Worm (Caenorhabditis elegans): ENCODE results near the gene eyg-1.

The eyg-1 gene

ce11 chrII:9829108-9829507 is 1.4 kb upstream of the eyg-1 start, which contains the start of gene ZK938.1:
TSS of gene ZK938.1 (plus strand) at chrII:9829408.
- no peak for TF ChIP-seq nhr-11 (tag; optimal IDR thresholded peaks at IDR 0.05)
- TF ChIP-seq fax-1 (tag; optimal IDR thresholded peaks at IDR 0.05), result no peak
- TF ChIP-seq ceh-24 (tag; optimal IDR thresholded peaks at IDR 0.05), result no peak
- no peak for TF ChIP-seq ceh-30 (tag; optimal IDR thresholded peaks at IDR 0.05)
- TF ChIP-seq unc-86 (tag; optimal IDR thresholded peaks at IDR 0.05), result no peak
- no peak for TF ChIP-seq dve-1 (tag; optimal IDR thresholded peaks at IDR 0.05)
- TF ChIP-seq odd-2 (tag; optimal IDR thresholded peaks at IDR 0.05), result no peak
- no peak for TF ChIP-seq gmeb-2 (tag; optimal IDR thresholded peaks at IDR 0.05)
- TF ChIP-seq pqm-1 (tag; optimal IDR thresholded peaks at IDR 0.05), result no peak
- TF ChIP-seq elt-2 (tag; optimal IDR thresholded peaks at IDR 0.05), result no peak
- no peak for TF ChIP-seq fkh-6 (tag; optimal IDR thresholded peaks at IDR 0.05)
- no peak for TF ChIP-seq tbx-7 (tag; optimal IDR thresholded peaks at IDR 0.05)
- no peak for TF ChIP-seq hlh-6 (tag; optimal IDR thresholded peaks at IDR 0.05)
- TF ChIP-seq syd-9 (tag; optimal IDR thresholded peaks at IDR 0.05), result no peak
- no peak for TF ChIP-seq ceh-19 (GFP tag; optimal IDR thresholded peaks at IDR 0.05)

- TF ChIP-seq che-1 (tag; optimal IDR thresholded peaks at IDR 0.05) (no peak), ceh-34 (tag; optimal IDR thresholded peaks at IDR 0.05) (peak; percentile 69)
Measured at ce11 chrII:9828502-9828901, 750 bp upstream of the eyg-1 start.

ce11 chrII:9826946-9827345 is 806 bp downstream of the eyg-1 start:
- no peak for TF ChIP-seq pqm-1 (tag; optimal IDR thresholded peaks at IDR 0.05)
- no peak for TF ChIP-seq lin-11 (tag; optimal IDR thresholded peaks at IDR 0.05)
- no peak for TF ChIP-seq tbx-7 (tag; optimal IDR thresholded peaks at IDR 0.05)
- no peak for TF ChIP-seq npax-4 (tag; optimal IDR thresholded peaks at IDR 0.05)
- no peak for TF ChIP-seq pax-1 (tag; optimal IDR thresholded peaks at IDR 0.05)
- TF ChIP-seq elt-4 (tag; optimal IDR thresholded peaks at IDR 0.05), result no peak
- no peak for TF ChIP-seq ceh-14 (tag; optimal IDR thresholded peaks at IDR 0.05)

- TF ChIP-seq elt-2 (tag; optimal IDR thresholded peaks at IDR 0.05), result peak; percentile 32
- no peak for TF ChIP-seq gmeb-2 (tag; optimal IDR thresholded peaks at IDR 0.05)
Measured at ce11 chrII:9807519-9807972, 20.2 kb downstream of the eyg-1 start, which contains the start of gene cyp-13A8. TSS of gene cyp-13A8 (minus strand) at chrII:9807569.

- TF ChIP-seq hlh-30 (tag; optimal IDR thresholded peaks at IDR 0.05; ENCODE audit: insufficient read depth) (no peak), K09A11.1 (tag; optimal IDR thresholded peaks at IDR 0.05; ENCODE audit: insufficient read depth) (no peak), ceh-48 (tag; optimal IDR thresholded peaks at IDR 0.05) (no peak), dmd-4 (tag; optimal IDR thresholded peaks at IDR 0.05; ENCODE audit: borderline replicate concordance) (no peak), Y22D7AL.16 (tag; optimal IDR thresholded peaks at IDR 0.05) (no peak), ahr-1 (tag; optimal IDR thresholded peaks at IDR 0.05) (no peak), ceh-30 (tag; optimal IDR thresholded peaks at IDR 0.05) (no peak), pqm-1 (tag; optimal IDR thresholded peaks at IDR 0.05) (no peak), K02D7.2 (tag; optimal IDR thresholded peaks at IDR 0.05) (no peak), hlh-8 (tag; optimal IDR thresholded peaks at IDR 0.05) (no peak), ama-1 (optimal IDR thresholded peaks at IDR 0.05) (no peak), ttx-3 (tag; optimal IDR thresholded peaks at IDR 0.05) (no peak), pha-2 (tag; optimal IDR thresholded peaks at IDR 0.05) (no peak), ceh-6 (GFP tag; optimal IDR thresholded peaks at IDR 0.05) (no peak), sox-2 (GFP tag; IDR thresholded peaks at IDR 0.05) (no peak), lim-6 (tag; optimal IDR thresholded peaks at IDR 0.05) (no peak)
Measured at ce11 chrII:9803320-9803719, 24.4 kb downstream of the eyg-1 start, which contains the start of gene cyp-13A7. TSS of gene cyp-13A7 (plus strand) at chrII:9803620.
